Worm (Caenorhabditis elegans): ENCODE measurements around the gene str-31.

str-31 gene

ce11 chrV:7548499-7548898 lies 40.0 kb upstream of the str-31 start (continued):
- peak; percentile 66; the same call in 1 of the 2 replicates for TF ChIP-seq bed-2 (GFP tag; IDR thresholded peaks at IDR 0.05)
- TF ChIP-seq tbp1 (GFP tag; optimal IDR thresholded peaks at IDR 0.05) = peak; percentile 85
- TF ChIP-seq egl-44 (GFP tag; IDR thresholded peaks at IDR 0.05) = peak; percentile 93
- TF ChIP-seq F37B4.10 (GFP tag; IDR thresholded peaks at IDR 0.05) = 0 out of 2 replicates have a peak, but pooled peaks have one; percentile 11
- peak; percentile 91 for TF ChIP-seq Y56A3A.18 (GFP tag; IDR thresholded peaks at IDR 0.05)

ce11 chrV:7548017-7548416 lies 39.6 kb upstream of the str-31 start:
- TF ChIP-seq tbx-9 (tag; optimal IDR thresholded peaks at IDR 0.05; ENCODE audit: borderline replicate concordance) (no peak), nhr-80 (tag; optimal IDR thresholded peaks at IDR 0.05) (peak; percentile 21)

DNA sequence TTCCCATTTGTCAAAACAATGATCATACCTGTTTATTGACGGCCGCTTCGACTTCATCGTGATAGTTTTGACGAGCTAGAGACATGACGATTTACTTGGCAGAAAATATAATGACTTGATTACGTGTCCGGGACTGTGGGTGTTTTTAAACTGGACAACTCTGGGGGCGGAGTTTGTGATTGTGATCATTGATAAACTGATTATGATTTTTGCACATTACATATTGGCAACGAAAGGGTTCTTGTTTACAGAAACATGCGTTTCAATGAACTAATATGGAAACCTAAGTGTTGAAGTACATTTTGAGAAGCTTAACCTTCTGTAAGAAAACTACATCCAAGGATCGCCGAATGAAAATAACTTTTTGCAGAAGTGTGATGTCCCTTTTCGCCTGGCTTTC lies 39.0 kb upstream of the str-31 start, which contains the start of gene ftn-1:
Gene ftn-1, minus strand, starts transcription at position 101 of the 400 bp plus-strand sequence.
- TF ChIP-seq nhr-179 (tag; optimal IDR thresholded peaks at IDR 0.05) (no peak), snpc-1.3 (tag; optimal IDR thresholded peaks at IDR 0.05; ENCODE audit: insufficient read depth) (no peak), hlh-12 (tag; optimal IDR thresholded peaks at IDR 0.05) (no peak), Y79H2A.3 (GFP tag; conservative IDR thresholded peaks at IDR 0.05) (no peak), Y95B8A.8 (GFP tag; IDR thresholded peaks at IDR 0.05) (no peak), let-607 (tag; optimal IDR thresholded peaks at IDR 0.05) (no peak), mel-28 (tag; optimal IDR thresholded peaks at IDR 0.05; ENCODE audit: borderline replicate concordance) (no peak), F22D6.2 (tag; optimal IDR thresholded peaks at IDR 0.05) (no peak), ceh-91 (GFP tag; IDR thresholded peaks at IDR 0.05) (no peak), ceh-58 (GFP tag; IDR thresholded peaks at IDR 0.05) (no peak), Y67H2A.10 (GFP tag; conservative IDR thresholded peaks at IDR 0.05) (no peak), ceh-40 (GFP tag; IDR thresholded peaks at IDR 0.05) (no peak), F55B11.4 (tag; optimal IDR thresholded peaks at IDR 0.05; ENCODE audit: borderline replicate concordance, insufficient read depth) (no peak), ceh-100 (GFP tag; IDR thresholded peaks at IDR 0.05) (no peak), B0261.1 (tag; optimal IDR thresholded peaks at IDR 0.05) (no peak), dpff-1 (tag; optimal IDR thresholded peaks at IDR 0.05) (no peak)

DNA sequence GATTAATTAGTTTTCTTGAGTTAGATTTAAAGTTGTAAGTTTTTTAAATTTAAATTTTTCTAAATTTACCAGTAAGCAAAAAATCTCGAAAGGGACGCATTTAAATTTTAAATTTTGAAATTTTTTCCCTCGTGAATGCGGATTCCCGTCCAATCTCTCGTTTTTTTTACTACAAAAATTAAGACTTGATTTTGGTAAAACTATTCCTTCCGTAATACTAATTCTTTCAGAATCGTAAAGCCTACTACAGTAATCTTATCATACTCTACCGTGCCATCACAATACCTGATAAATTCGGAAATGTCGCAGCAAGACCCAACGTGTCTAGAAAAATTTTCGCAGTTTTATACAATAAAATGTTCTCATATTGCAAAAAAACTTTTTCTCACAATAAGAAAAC lies 36.7 kb upstream of the str-31 start, which contains the start of the genes C54F6.19 and nhx-3:
Gene C54F6.19, plus strand, starts transcription at position 301 of the 400 bp plus-strand sequence.
Gene nhx-3, minus strand, starts transcription at position 337 of the 400 bp plus-strand sequence.
- TF ChIP-seq lir-1 (GFP tag; conservative IDR thresholded peaks at IDR 0.05) (no peak), nfya-1 (tag; optimal IDR thresholded peaks at IDR 0.05; ENCODE audit: borderline replicate concordance, insufficient read depth) (no peak), ceh-40 (GFP tag; IDR thresholded peaks at IDR 0.05) (no peak), nhr-90 (tag; optimal IDR thresholded peaks at IDR 0.05) (no peak), ceh-100 (GFP tag; IDR thresholded peaks at IDR 0.05) (no peak), pha-4 (tag; optimal IDR thresholded peaks at IDR 0.05) (no peak), ztf-3 (GFP tag; optimal IDR thresholded peaks at IDR 0.05) (no peak), ceh-91 (GFP tag; IDR thresholded peaks at IDR 0.05) (no peak), F22D6.2 (tag; optimal IDR thresholded peaks at IDR 0.05) (no peak), F39B2.1 (GFP tag; IDR thresholded peaks at IDR 0.05) (no peak), sdz-38 (tag; optimal IDR thresholded peaks at IDR 0.05) (no peak), egl-44 (GFP tag; IDR thresholded peaks at IDR 0.05) (no peak), akir-1 (GFP tag; optimal IDR thresholded peaks at IDR 0.05) (no peak), fkh-3 (tag; optimal IDR thresholded peaks at IDR 0.05) (no peak), somi-1 (GFP tag; optimal IDR thresholded peaks at IDR 0.05) (no peak), gei-17 (GFP tag; optimal IDR thresholded peaks at IDR 0.05) (no peak), mcd-1 (GFP tag; IDR thresholded peaks at IDR 0.05) (no peak), ztf-28 (GFP tag; IDR thresholded peaks at IDR 0.05) (no peak), lsl-1 (GFP tag; optimal IDR thresholded peaks at IDR 0.05) (no peak), Y79H2A.3 (GFP tag; conservative IDR thresholded peaks at IDR 0.05) (no peak)
